Fruit fly (Drosophila melanogaster) whole organism, pupa: ENCODE results near the gene Enoph.

Experiments
- CG10348 ChIP-seq: fragments of 200-800 bp; sonication (Bioruptor generic); IDR thresholded peaks from 2 replicates; pipeline ENCODE4 v1.3.6; 2022; ENCODE audit warnings: missing biosample characterization, missing genetic modification characterization
- CG12605 ChIP-seq: fragments of 200-800 bp; sonication (Bioruptor generic); IDR thresholded peaks from 2 replicates; pipeline ENCODE4 v1.3.6; 2022; ENCODE audit warnings: missing biosample characterization, missing genetic modification characterization
- CG15710 ChIP-seq: fragments of 200-800 bp; sonication (Bioruptor generic); optimal IDR thresholded peaks from 2 replicates; lab custom pipeline; 2018; ENCODE audit warnings: missing biosample characterization, mild to moderate bottlenecking, missing genetic modification characterization, moderate library complexity
- CG32121 ChIP-seq: fragments of 200-800 bp; sonication (Bioruptor generic); IDR thresholded peaks from 2 replicates; pipeline ENCODE4 v1.3.6; 2022; ENCODE audit warnings: missing biosample characterization, missing genetic modification characterization
- CG34367 ChIP-seq: fragments of 200-800 bp; sonication (Bioruptor generic); optimal IDR thresholded peaks from 2 replicates; lab custom pipeline; 2018; ENCODE audit warnings: missing biosample characterization, mild to moderate bottlenecking, missing genetic modification characterization
- CG8159 ChIP-seq: fragments of 200-800 bp; sonication (Bioruptor generic); optimal IDR thresholded peaks from 3 replicates; lab custom pipeline; 2018; ENCODE audit warnings: missing biosample characterization, mild to moderate bottlenecking, missing genetic modification characterization, moderate library complexity
- CG8301 ChIP-seq: fragments of 200-800 bp; sonication (Bioruptor generic); optimal IDR thresholded peaks from 2 replicates; lab custom pipeline; 2018; ENCODE audit warnings: missing biosample characterization, mild to moderate bottlenecking, missing genetic modification characterization
- CG9948 ChIP-seq: fragments of 200-800 bp; sonication (Bioruptor generic); optimal IDR thresholded peaks from 2 replicates; lab custom pipeline; 2018; ENCODE audit warnings: missing biosample characterization, mild to moderate bottlenecking, missing genetic modification characterization, moderate library complexity
- D1 ChIP-seq: fragments of 200-800 bp; sonication (Bioruptor generic); optimal IDR thresholded peaks from 2 replicates; lab custom pipeline; 2018; ENCODE audit warnings: missing biosample characterization, mild to moderate bottlenecking, missing genetic modification characterization, moderate library complexity
- EcR ChIP-seq: fragments of 200-800 bp; sonication (Bioruptor generic); optimal IDR thresholded peaks from 3 replicates; lab custom pipeline; 2019; ENCODE audit warnings: missing biosample characterization, missing genetic modification characterization, mild to moderate bottlenecking, moderate library complexity, missing genetic modification reagents
- Ets98B ChIP-seq: fragments of 200-800 bp; sonication (Bioruptor generic); IDR thresholded peaks from 2 replicates; pipeline ENCODE4 v1.3.6; 2022; ENCODE audit warnings: missing biosample characterization, missing genetic modification characterization
- Pif1A ChIP-seq: fragments of 200-800 bp; sonication (Bioruptor generic); optimal IDR thresholded peaks from 3 replicates; lab custom pipeline; 2016; ENCODE audit warnings: missing biosample characterization, missing genetic modification characterization
- Snoo ChIP-seq: fragments of 200-800 bp; sonication (Bioruptor generic); optimal IDR thresholded peaks from 3 replicates; lab custom pipeline; 2017; ENCODE audit warnings: missing biosample characterization, mild to moderate bottlenecking, missing genetic modification characterization, inconsistent platforms
- gl ChIP-seq: fragments of 200-800 bp; sonication (Bioruptor generic); optimal IDR thresholded peaks from 2 replicates; lab custom pipeline; 2018; ENCODE audit warnings: missing biosample characterization, mild to moderate bottlenecking, missing genetic modification characterization

- TF ChIP-seq Ets98B (GFP tag; lab: Robert Waterston, UW), result no peak; the same call in 1 of the 2 replicates
- TF ChIP-seq Snoo (tag; lab: Kevin White, UChicago), result peak; percentile 54
- TF ChIP-seq CG32121 (GFP tag; lab: Robert Waterston, UW), result no peak
- peak; percentile 26; the same call in 1 of the 2 replicates for TF ChIP-seq CG12605 (GFP tag; lab: Robert Waterston, UW)
- peak; percentile 44 for TF ChIP-seq CG9948
- no peak for TF ChIP-seq EcR (GFP tag; lab: Kevin White, UChicago)
- peak; percentile 53 for TF ChIP-seq CG8301 (tag; lab: Kevin White, UChicago)
- peak; percentile 38 for TF ChIP-seq gl (tag; lab: Kevin White, UChicago)
- TF ChIP-seq CG34367 (tag; lab: Kevin White, UChicago), result peak; percentile 50
- TF ChIP-seq CG15710 (tag; lab: Kevin White, UChicago), result peak; percentile 53
- TF ChIP-seq Pif1A (GFP tag; lab: Kevin White, UChicago), result peak; percentile 29
- no peak for TF ChIP-seq D1
- no peak for TF ChIP-seq CG10348 (GFP tag; lab: Robert Waterston, UW)
- TF ChIP-seq CG8159 (tag; lab: Kevin White, UChicago), result peak; percentile 70
Measured at dm6 chr3R:5264251-5265098, 8.0 kb upstream of the Enoph start.
